Worm (Caenorhabditis elegans) whole organism, L2 larva: ENCODE measurements around the gene zyg-1.

Experiments used
- C34F6.9 ChIP-seq: fragments of 150-350 bp; optimal IDR thresholded peaks from 2 replicates; lab custom pipeline; 2014; ENCODE audit warnings: missing biosample characterization, missing genetic modification characterization
- F13H6.1 ChIP-seq: sonication (generic microtip); optimal IDR thresholded peaks from 2 replicates; lab custom pipeline; 2016; ENCODE audit warnings: missing genetic modification characterization, missing compliant biosample characterization
- R02D3.7 ChIP-seq: fragments of 150-350 bp; optimal IDR thresholded peaks from 2 replicates; lab custom pipeline; 2014; ENCODE audit warnings: missing biosample characterization, missing genetic modification characterization
- Y55F3AM.14 ChIP-seq: fragments of 200-800 bp; sonication (Bioruptor generic); optimal IDR thresholded peaks from 2 replicates; lab custom pipeline; 2018; ENCODE audit warnings: mild to moderate bottlenecking, missing genetic modification characterization, missing compliant biosample characterization
- alr-1 ChIP-seq: fragments of 150-350 bp; optimal IDR thresholded peaks from 2 replicates; lab custom pipeline; 2014; ENCODE audit warnings: missing biosample characterization, missing genetic modification characterization
- aly-2 ChIP-seq: fragments of 150-350 bp; optimal IDR thresholded peaks from 2 replicates; lab custom pipeline; 2014; ENCODE audit warnings: missing biosample characterization, missing genetic modification characterization
- ama-1 ChIP-seq: fragments of 150-350 bp; optimal IDR thresholded peaks from 2 replicates; lab custom pipeline; 2018; ENCODE audit warnings: inconsistent platforms
- blmp-1 ChIP-seq: sonication (generic microtip); optimal IDR thresholded peaks from 2 replicates; lab custom pipeline; 2017; ENCODE audit warnings: missing genetic modification characterization, mild to moderate bottlenecking, missing compliant biosample characterization, antibody characterized with exemption, moderate library complexity; ENCODE audit not compliant: insufficient read depth
- ceh-82 ChIP-seq: fragments of 150-350 bp; optimal IDR thresholded peaks from 2 replicates; lab custom pipeline; 2014; ENCODE audit warnings: missing biosample characterization, missing genetic modification characterization
- crh-2 ChIP-seq: sonication (generic microtip); optimal IDR thresholded peaks from 2 replicates; lab custom pipeline; 2017; ENCODE audit warnings: missing biosample characterization, missing genetic modification characterization
- egl-27 ChIP-seq: sonication (generic microtip); optimal IDR thresholded peaks from 3 replicates; lab custom pipeline; 2017; ENCODE audit warnings: missing biosample characterization, missing genetic modification reagents, missing genetic modification characterization
- elt-1 ChIP-seq: fragments of 150-350 bp; optimal IDR thresholded peaks from 2 replicates; lab custom pipeline; 2014; ENCODE audit warnings: missing biosample characterization, missing genetic modification characterization
- elt-3 ChIP-seq: sonication (generic microtip); optimal IDR thresholded peaks from 2 replicates; lab custom pipeline; 2017; ENCODE audit warnings: missing biosample characterization, missing genetic modification characterization
- fos-1 ChIP-seq: fragments of 150-350 bp; optimal IDR thresholded peaks from 2 replicates; lab custom pipeline; 2014; ENCODE audit warnings: missing biosample characterization, missing genetic modification characterization
- gmeb-1 ChIP-seq: fragments of 150-350 bp; optimal IDR thresholded peaks from 2 replicates; lab custom pipeline; 2014; ENCODE audit warnings: missing biosample characterization, missing genetic modification characterization
- lin-11 ChIP-seq: fragments of 150-350 bp; sonication (generic microtip); optimal IDR thresholded peaks from 2 replicates; lab custom pipeline; 2014; ENCODE audit warnings: missing biosample characterization, missing genetic modification characterization, inconsistent platforms, mixed read lengths
- lin-13 ChIP-seq: fragments of 150-350 bp; optimal IDR thresholded peaks from 2 replicates; lab custom pipeline; 2014; ENCODE audit warnings: missing biosample characterization, missing genetic modification reagents, missing genetic modification characterization
- lin-39 ChIP-seq: fragments of 150-350 bp; optimal IDR thresholded peaks from 2 replicates; lab custom pipeline; 2014; ENCODE audit warnings: missing biosample characterization, missing genetic modification reagents, missing genetic modification characterization
- lsy-2 ChIP-seq, 2 experiments: fragments of 150-350 bp in 1 of 2; sonication (generic microtip) in 1 of 2; optimal IDR thresholded peaks; 2 replicates each; lab custom pipeline; 2014 to 2017; ENCODE audit warnings: missing biosample characterization in 2 of 2, missing genetic modification characterization in 2 of 2
- mab-5 ChIP-seq: fragments of 150-350 bp; optimal IDR thresholded peaks from 2 replicates; lab custom pipeline; 2014; ENCODE audit warnings: missing biosample characterization, missing genetic modification characterization
- mbf-1 ChIP-seq: sonication (generic microtip); optimal IDR thresholded peaks from 2 replicates; lab custom pipeline; 2017; ENCODE audit warnings: missing biosample characterization, missing genetic modification characterization
- nhr-11 ChIP-seq: fragments of 150-350 bp; optimal IDR thresholded peaks from 2 replicates; lab custom pipeline; 2014; ENCODE audit warnings: missing biosample characterization, missing genetic modification characterization
- nhr-12 ChIP-seq: fragments of 150-350 bp; optimal IDR thresholded peaks from 2 replicates; lab custom pipeline; 2014; ENCODE audit warnings: missing biosample characterization, missing genetic modification characterization
- nhr-21 ChIP-seq: fragments of 150-350 bp; optimal IDR thresholded peaks from 2 replicates; lab custom pipeline; 2014; ENCODE audit warnings: missing biosample characterization, missing genetic modification characterization
- nhr-237 ChIP-seq: fragments of 150-350 bp; optimal IDR thresholded peaks from 2 replicates; lab custom pipeline; 2014; ENCODE audit warnings: missing biosample characterization, missing genetic modification characterization
- nhr-25 ChIP-seq: fragments of 150-350 bp; sonication (generic microtip); optimal IDR thresholded peaks from 3 replicates; lab custom pipeline; 2014; ENCODE audit warnings: missing biosample characterization, missing genetic modification characterization
- nhr-6 ChIP-seq: fragments of 150-350 bp; optimal IDR thresholded peaks from 2 replicates; lab custom pipeline; 2014; ENCODE audit warnings: missing biosample characterization, missing genetic modification characterization
- nhr-77 ChIP-seq: fragments of 150-350 bp; optimal IDR thresholded peaks from 2 replicates; lab custom pipeline; 2014; ENCODE audit warnings: missing biosample characterization, missing genetic modification characterization
- peb-1 ChIP-seq: fragments of 150-350 bp; optimal IDR thresholded peaks from 2 replicates; lab custom pipeline; 2014; ENCODE audit warnings: missing biosample characterization, missing genetic modification characterization
- sem-4 ChIP-seq: fragments of 150-350 bp; optimal IDR thresholded peaks from 2 replicates; lab custom pipeline; 2014; ENCODE audit warnings: missing biosample characterization, missing genetic modification reagents, missing genetic modification characterization
- sma-9 ChIP-seq, 2 experiments: fragments of 150-350 bp in 1 of 2; sonication (generic microtip) in 1 of 2; optimal IDR thresholded peaks; 2 replicates each; lab custom pipeline; 2014 to 2016; ENCODE audit warnings: missing genetic modification characterization in 2 of 2, mild to moderate bottlenecking in 1 of 2, missing biosample characterization in 1 of 2, missing compliant biosample characterization in 1 of 2, missing genetic modification reagents in 1 of 2, moderate library complexity in 1 of 2
- snpc-4 ChIP-seq: fragments of 150-350 bp; optimal IDR thresholded peaks from 2 replicates; lab custom pipeline; 2014; ENCODE audit warnings: missing biosample characterization, missing genetic modification characterization
- unc-55 ChIP-seq: fragments of 150-350 bp; sonication (generic microtip); optimal IDR thresholded peaks from 3 replicates; lab custom pipeline; 2014; ENCODE audit warnings: missing biosample characterization, missing genetic modification reagents, missing genetic modification characterization
- unc-62 ChIP-seq: fragments of 150-350 bp; optimal IDR thresholded peaks from 2 replicates; lab custom pipeline; 2014; ENCODE audit warnings: missing biosample characterization, missing genetic modification reagents, missing genetic modification characterization
- zag-1 ChIP-seq: fragments of 150-350 bp; optimal IDR thresholded peaks from 2 replicates; lab custom pipeline; 2014; ENCODE audit warnings: missing biosample characterization, missing genetic modification characterization
- ztf-1 ChIP-seq: fragments of 200-800 bp; sonication (Bioruptor generic); conservative IDR thresholded peaks from 2 replicates; pipeline ENCODE4 v1.3.6; 2022; ENCODE audit warnings: missing genetic modification characterization, missing compliant biosample characterization
- ztf-4 ChIP-seq: fragments of 150-350 bp; optimal IDR thresholded peaks from 2 replicates; lab custom pipeline; 2014; ENCODE audit warnings: missing biosample characterization, missing genetic modification characterization

zyg-1 gene

ce11 chrII:5663180-5663791 lies 13.7 kb downstream of the zyg-1 start:
- TF ChIP-seq ztf-4 (tag; lab: Kevin White, UChicago) (no peak), C34F6.9 (tag; lab: Kevin White, UChicago) (peak; percentile 29), nhr-21 (tag; lab: Kevin White, UChicago) (no peak), blmp-1 (tag; lab: Kevin White, UChicago) (no peak), lsy-2 (tag; optimal IDR thresholded peaks at IDR 0.05; lab: Kevin White, UChicago) (peak in 1 of 2 experiments; percentile 49), fos-1 (no peak), unc-55 (peak; percentile 44), sem-4 (tag; lab: Kevin White, UChicago) (no peak), Y55F3AM.14 (GFP tag; lab: Kevin White, UChicago) (no peak), R02D3.7 (tag; lab: Kevin White, UChicago) (no peak), nhr-237 (no peak), egl-27 (tag; lab: Kevin White, UChicago) (no peak), nhr-77 (tag; lab: Kevin White, UChicago) (no peak), crh-2 (tag; lab: Kevin White, UChicago) (peak; percentile 39), lin-11 (no peak), sma-9 (GFP tag; optimal IDR thresholded peaks at IDR 0.05; lab: Kevin White, UChicago) (peak; percentile 4), sma-9 (tag; optimal IDR thresholded peaks at IDR 0.05; lab: Kevin White, UChicago) (no peak), nhr-11 (tag; lab: Kevin White, UChicago) (no peak), snpc-4 (no peak), elt-1 (no peak)

ce11 chrII:5665029-5665428 lies 15.5 kb downstream of the zyg-1 start, which contains the start of gene C25H3.15:
C25H3.15 (plus strand) TSS chrII:5665329.
- TF ChIP-seq nhr-11 (tag; lab: Kevin White, UChicago) (no peak), ceh-82 (no peak), lin-11 (no peak), lin-13 (GFP tag; lab: Kevin White, UChicago) (no peak), mab-5 (no peak), unc-55 (no peak), mbf-1 (no peak), nhr-6 (tag; lab: Kevin White, UChicago) (no peak), F13H6.1 (no peak), elt-1 (no peak), crh-2 (tag; lab: Kevin White, UChicago) (no peak), C34F6.9 (tag; lab: Kevin White, UChicago) (no peak), nhr-237 (no peak), nhr-25 (tag; lab: Kevin White, UChicago) (no peak), snpc-4 (no peak), ama-1 (no peak), sem-4 (tag; lab: Kevin White, UChicago) (no peak), unc-62 (no peak), peb-1 (tag; lab: Kevin White, UChicago) (no peak)

DNA sequence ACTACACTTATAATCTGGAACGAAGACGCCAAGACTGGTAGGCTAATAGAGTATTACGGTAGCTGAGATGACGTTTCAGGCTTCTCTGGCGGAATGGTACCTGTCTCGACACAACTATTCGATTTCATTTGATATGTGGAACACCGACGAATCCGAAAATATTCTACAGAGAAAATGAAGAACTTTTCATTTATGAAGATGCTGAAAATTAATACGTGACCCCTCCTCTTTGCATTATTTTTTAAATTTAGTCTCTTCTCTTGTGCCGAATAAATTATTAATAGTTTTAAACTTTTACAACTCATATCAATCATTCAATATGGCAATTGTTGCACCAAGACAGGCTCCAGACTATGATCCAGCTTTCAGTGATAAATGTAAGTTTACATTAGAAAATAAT lies 16.4 kb downstream of the zyg-1 start, which contains the start of gene C25H3.16:
Gene C25H3.16, plus strand, starts transcription at position 301 of the 400 bp plus-strand sequence.
- TF ChIP-seq ceh-82 (no peak), gmeb-1 (tag; lab: Kevin White, UChicago) (no peak), nhr-12 (no peak), F13H6.1 (no peak), lin-13 (GFP tag; lab: Kevin White, UChicago) (no peak), R02D3.7 (tag; lab: Kevin White, UChicago) (no peak), nhr-25 (tag; lab: Kevin White, UChicago) (no peak), Y55F3AM.14 (GFP tag; lab: Kevin White, UChicago) (no peak), nhr-11 (tag; lab: Kevin White, UChicago) (no peak)

ce11 chrII:5667540-5667939 lies 18.0 kb downstream of the zyg-1 start:
- TF ChIP-seq elt-1, result no peak
- no peak for TF ChIP-seq lsy-2 (tag; optimal IDR thresholded peaks at IDR 0.05; lab: Kevin White, UChicago)
- TF ChIP-seq aly-2, result no peak
- TF ChIP-seq alr-1 (tag; lab: Kevin White, UChicago), result no peak
- TF ChIP-seq ztf-1, result no peak
- no peak for TF ChIP-seq snpc-4

ce11 chrII:5668830-5669229 lies 19.3 kb downstream of the zyg-1 start, which contains the start of gene C25H3.7:
C25H3.7 (minus strand) TSS chrII:5668930.
- no peak for TF ChIP-seq mbf-1
- no peak for TF ChIP-seq snpc-4
- no peak for TF ChIP-seq zag-1 (tag; lab: Kevin White, UChicago)
- no peak for TF ChIP-seq C34F6.9 (tag; lab: Kevin White, UChicago)
- TF ChIP-seq lin-39 (tag; lab: Kevin White, UChicago), result no peak
- TF ChIP-seq F13H6.1, result no peak
- TF ChIP-seq fos-1, result no peak
- TF ChIP-seq nhr-21 (tag; lab: Kevin White, UChicago), result no peak
- no peak for TF ChIP-seq nhr-12
- TF ChIP-seq sma-9 (GFP tag; optimal IDR thresholded peaks at IDR 0.05; lab: Kevin White, UChicago), result no peak
- no peak for TF ChIP-seq sma-9 (tag; optimal IDR thresholded peaks at IDR 0.05; lab: Kevin White, UChicago)
- TF ChIP-seq nhr-237, result no peak
- no peak for TF ChIP-seq ama-1
- TF ChIP-seq elt-3 (tag; lab: Kevin White, UChicago), result no peak
- TF ChIP-seq nhr-25 (tag; lab: Kevin White, UChicago), result no peak
- TF ChIP-seq nhr-11 (tag; lab: Kevin White, UChicago), result no peak
